Worm (Caenorhabditis elegans) whole organism, L4/young adult: ENCODE measurements around the gene K08H2.3.

ENCODE experiments used
- W03F9.2 ChIP-seq: fragments of 150-350 bp; optimal IDR thresholded peaks from 2 replicates; lab custom pipeline; 2014; ENCODE audit warnings: missing biosample characterization, missing genetic modification characterization
- dao-5 ChIP-seq: sonication (generic microtip); optimal IDR thresholded peaks from 2 replicates; lab custom pipeline; 2016; ENCODE audit warnings: missing genotype, missing genetic modification characterization, moderate library complexity, missing compliant biosample characterization
- him-1 ChIP-seq: sonication (generic microtip); optimal IDR thresholded peaks from 2 replicates; lab custom pipeline; 2016; ENCODE audit warnings: missing genotype, missing genetic modification reagents, missing genetic modification characterization, missing compliant biosample characterization

DNA sequence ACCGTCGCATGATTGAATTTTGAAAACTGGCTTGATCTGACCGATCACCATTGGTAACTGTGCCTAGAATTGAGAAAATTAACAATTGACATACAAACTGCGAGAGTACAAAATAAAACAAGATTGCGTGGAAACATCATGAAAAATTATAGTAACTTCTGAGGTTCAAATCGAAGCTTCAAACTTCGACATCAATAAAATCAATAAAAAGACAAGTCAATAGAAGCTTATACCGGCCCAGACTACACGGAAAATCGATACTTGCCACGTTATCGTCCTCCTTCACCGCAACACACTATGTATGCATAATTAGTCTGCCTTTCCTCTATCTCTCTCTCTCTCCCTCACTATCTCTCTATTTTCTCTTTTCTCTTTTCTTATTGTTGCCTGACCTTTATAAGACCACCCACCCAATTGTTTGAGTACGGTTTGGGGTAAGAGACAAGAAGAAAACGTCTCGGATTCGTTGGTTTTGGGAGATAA, 10.5 kb upstream of the K08H2.3 start, which contains the start of gene skr-21:
- TF ChIP-seq him-1 (tag; lab: Kevin White, UChicago) (no peak), dao-5 (no peak), W03F9.2 (no peak)
